Worm (Caenorhabditis elegans) whole organism, mixed stage, embryonic: ENCODE data around the gene gcy-18.

Experiments used
- elt-3 ChIP-seq: fragments of 150-350 bp; optimal IDR thresholded peaks from 2 replicates; lab custom pipeline; 2014; ENCODE audit warnings: missing biosample characterization, missing genetic modification characterization
- nhr-28 ChIP-seq: fragments of 150-350 bp; optimal IDR thresholded peaks from 2 replicates; lab custom pipeline; 2014; ENCODE audit warnings: missing biosample characterization, missing genetic modification characterization
- snpc-4 ChIP-seq: fragments of 150-350 bp; optimal IDR thresholded peaks from 2 replicates; lab custom pipeline; 2014; ENCODE audit warnings: missing biosample characterization, missing genetic modification characterization
- unc-39 ChIP-seq: fragments of 150-350 bp; optimal IDR thresholded peaks from 2 replicates; lab custom pipeline; 2014; ENCODE audit warnings: missing biosample characterization, missing genetic modification characterization
- ztf-11 ChIP-seq: fragments of 150-350 bp; optimal IDR thresholded peaks from 2 replicates; lab custom pipeline; 2014; ENCODE audit warnings: missing biosample characterization, missing genetic modification characterization

DNA sequence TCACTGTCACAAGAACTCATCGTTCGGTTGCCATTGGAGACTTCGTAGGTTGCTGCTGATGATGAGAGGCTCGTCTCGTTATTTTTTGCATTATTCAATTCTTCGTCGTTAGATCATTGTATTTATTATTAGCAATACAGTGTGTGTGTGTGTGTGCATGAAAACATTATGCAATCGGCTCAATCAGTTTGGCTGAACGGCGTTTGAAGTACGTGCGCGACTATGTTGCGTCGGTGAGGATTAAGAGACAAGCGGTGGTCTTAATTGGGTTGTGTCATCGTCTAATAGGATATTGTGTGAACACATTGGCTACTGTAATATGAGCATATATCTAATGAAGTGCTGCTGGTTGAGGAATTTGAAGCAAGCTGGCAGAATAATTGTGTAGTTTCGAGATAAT lies 46.1 kb upstream of the gcy-18 start:
- no peak for TF ChIP-seq snpc-4 (tag; lab: Kevin White, UChicago)
- TF ChIP-seq unc-39 (tag; lab: Kevin White, UChicago), result no peak
- TF ChIP-seq ztf-11, result no peak
- TF ChIP-seq nhr-28, result no peak
- TF ChIP-seq elt-3, result no peak
